Worm (Caenorhabditis elegans) whole organism, L4 larva: Measurements from ENCODE around the gene szy-20.

Experiments
- F37D6.2 ChIP-seq: sonication (generic microtip); optimal IDR thresholded peaks from 2 replicates; lab custom pipeline; 2016; ENCODE audit warnings: mild to moderate bottlenecking, missing genetic modification characterization, missing compliant biosample characterization
- F44E2.7 ChIP-seq: fragments of 200-800 bp; sonication (Bioruptor generic); IDR thresholded peaks from 2 replicates; pipeline ENCODE4 v2.1.2; 2022; ENCODE audit warnings: missing genetic modification characterization, missing compliant biosample characterization
- F49E8.2 ChIP-seq: sonication (generic microtip); optimal IDR thresholded peaks from 2 replicates; lab custom pipeline; 2016; ENCODE audit warnings: missing compliant biosample characterization, mild to moderate bottlenecking, missing genetic modification characterization, borderline replicate concordance
- R02D3.7 ChIP-seq: fragments of 150-350 bp; sonication (generic microtip); optimal IDR thresholded peaks from 3 replicates; lab custom pipeline; 2014; ENCODE audit warnings: missing biosample characterization, missing genetic modification characterization
- Y5F2A.4 ChIP-seq: fragments of 200-800 bp; sonication (Bioruptor generic); optimal IDR thresholded peaks from 2 replicates; lab custom pipeline; 2018; ENCODE audit warnings: mild to moderate bottlenecking, missing genetic modification characterization, missing compliant biosample characterization
- ZK337.2 ChIP-seq: fragments of 200-800 bp; sonication (Bioruptor generic); IDR thresholded peaks from 2 replicates; pipeline ENCODE4 v1.3.6; 2022; ENCODE audit warnings: missing genetic modification reagents, missing genetic modification characterization, missing compliant biosample characterization
- attf-4 ChIP-seq: sonication (generic microtip); optimal IDR thresholded peaks from 3 replicates; lab custom pipeline; 2017; ENCODE audit warnings: missing biosample characterization, missing genetic modification characterization
- ceh-28 ChIP-seq: fragments of 150-350 bp; optimal IDR thresholded peaks from 2 replicates; lab custom pipeline; 2014; ENCODE audit warnings: missing biosample characterization, missing genetic modification reagents, missing genetic modification characterization
- ceh-32 ChIP-seq: sonication (generic microtip); optimal IDR thresholded peaks from 2 replicates; lab custom pipeline; 2016; ENCODE audit warnings: mild to moderate bottlenecking, missing genetic modification characterization, missing compliant biosample characterization; ENCODE audit not compliant: poor library complexity
- ceh-62 ChIP-seq: sonication (generic microtip); optimal IDR thresholded peaks from 2 replicates; lab custom pipeline; 2017; ENCODE audit warnings: missing biosample characterization, missing genetic modification characterization
- cey-2 ChIP-seq: sonication (generic microtip); optimal IDR thresholded peaks from 3 replicates; lab custom pipeline; 2017; ENCODE audit warnings: missing genetic modification characterization, mild to moderate bottlenecking, missing compliant biosample characterization, antibody characterized with exemption, borderline replicate concordance; ENCODE audit not compliant: insufficient read depth
- ctbp-1 ChIP-seq: fragments of 200-800 bp; sonication (Bioruptor generic); IDR thresholded peaks from 2 replicates; pipeline ENCODE4 v1.3.6; 2022; ENCODE audit warnings: missing genetic modification reagents, missing genetic modification characterization, missing compliant biosample characterization
- dmd-6 ChIP-seq: fragments of 200-800 bp; sonication (Bioruptor generic); IDR thresholded peaks from 2 replicates; pipeline ENCODE4 v1.3.6; 2022; ENCODE audit warnings: missing genetic modification reagents, missing genetic modification characterization, missing compliant biosample characterization
- dmd-9 ChIP-seq: fragments of 200-800 bp; sonication (Bioruptor generic); IDR thresholded peaks from 2 replicates; pipeline ENCODE4 v1.3.6; 2022; ENCODE audit warnings: missing genetic modification reagents, missing genetic modification characterization, missing compliant biosample characterization
- duxl-1 ChIP-seq: sonication (generic microtip); optimal IDR thresholded peaks from 2 replicates; lab custom pipeline; 2016; ENCODE audit warnings: mild to moderate bottlenecking, missing genetic modification characterization, moderate library complexity, missing compliant biosample characterization; ENCODE audit not compliant: poor library complexity
- egl-43 ChIP-seq: fragments of 200-800 bp; sonication (Bioruptor generic); IDR thresholded peaks from 2 replicates; pipeline ENCODE4 v1.3.6; 2022; ENCODE audit warnings: missing genetic modification reagents, missing genetic modification characterization, missing compliant biosample characterization
- hlh-11 ChIP-seq: fragments of 200-800 bp; sonication (Bioruptor generic); optimal IDR thresholded peaks from 2 replicates; lab custom pipeline; 2018; ENCODE audit warnings: mild to moderate bottlenecking, missing genetic modification characterization, missing compliant biosample characterization
- hmg-1.1 ChIP-seq: fragments of 200-800 bp; sonication (Bioruptor generic); IDR thresholded peaks from 2 replicates; pipeline ENCODE4 v1.3.6; 2022; ENCODE audit warnings: missing genetic modification reagents, missing genetic modification characterization, missing compliant biosample characterization
- lin-1 ChIP-seq: fragments of 200-800 bp; sonication (Bioruptor generic); IDR thresholded peaks from 2 replicates; pipeline ENCODE4 v1.3.6; 2022; ENCODE audit warnings: missing genetic modification reagents, missing genetic modification characterization, missing compliant biosample characterization
- lin-38 ChIP-seq: fragments of 200-800 bp; sonication (Bioruptor generic); IDR thresholded peaks from 2 replicates; pipeline ENCODE4 v1.3.6; 2022; ENCODE audit warnings: missing genetic modification reagents, missing genetic modification characterization, missing compliant biosample characterization
- lin-39 ChIP-seq: fragments of 150-350 bp; optimal IDR thresholded peaks from 2 replicates; lab custom pipeline; 2014; ENCODE audit warnings: missing biosample characterization, missing genetic modification reagents, missing genetic modification characterization
- lir-3 ChIP-seq: sonication (generic microtip); optimal IDR thresholded peaks from 2 replicates; lab custom pipeline; 2016; ENCODE audit warnings: mild to moderate bottlenecking, missing genetic modification characterization, missing compliant biosample characterization
- lsy-2 ChIP-seq, 2 experiments: fragments of 150-350 bp in 1 of 2; sonication (generic microtip) in 1 of 2; optimal IDR thresholded peaks; 2 replicates each; lab custom pipeline; 2014 to 2017; ENCODE audit warnings: missing biosample characterization in 2 of 2, missing genetic modification characterization in 2 of 2
- madf-9 ChIP-seq: fragments of 200-800 bp; sonication (Bioruptor generic); conservative IDR thresholded peaks from 2 replicates; pipeline ENCODE4 v1.3.6; 2022; ENCODE audit warnings: missing genetic modification reagents, missing genetic modification characterization, missing compliant biosample characterization
- mdl-1 ChIP-seq, 2 experiments: fragments of 150-350 bp in 1 of 2; sonication (generic microtip) in 1 of 2; optimal IDR thresholded peaks; 2 replicates each; lab custom pipeline; 2014 to 2017; ENCODE audit warnings: missing biosample characterization in 2 of 2, missing genetic modification characterization in 2 of 2
- mdt-29 ChIP-seq: fragments of 200-800 bp; sonication (Bioruptor generic); IDR thresholded peaks from 2 replicates; pipeline ENCODE4 v1.3.6; 2022; ENCODE audit warnings: missing genetic modification reagents, missing genetic modification characterization, missing compliant biosample characterization
- mep-1 ChIP-seq: fragments of 150-350 bp; sonication (generic microtip); optimal IDR thresholded peaks from 3 replicates; lab custom pipeline; 2014; ENCODE audit warnings: missing biosample characterization, missing genetic modification characterization
- mes-2 ChIP-seq: sonication (generic microtip); optimal IDR thresholded peaks from 2 replicates; lab custom pipeline; 2016; ENCODE audit warnings: missing genotype, mild to moderate bottlenecking, missing genetic modification characterization, missing compliant biosample characterization; ENCODE audit not compliant: poor library complexity, severe bottlenecking
- mxl-2 ChIP-seq: fragments of 200-800 bp; sonication (Bioruptor generic); conservative IDR thresholded peaks from 2 replicates; pipeline ENCODE4 v1.3.6; 2022; ENCODE audit warnings: missing genetic modification reagents, missing genetic modification characterization, missing compliant biosample characterization
- mxl-3 ChIP-seq: fragments of 200-800 bp; sonication (Bioruptor generic); optimal IDR thresholded peaks from 2 replicates; lab custom pipeline; 2018; ENCODE audit warnings: mild to moderate bottlenecking, missing genetic modification characterization, missing compliant biosample characterization
- nhr-11 ChIP-seq: fragments of 150-350 bp; optimal IDR thresholded peaks from 2 replicates; lab custom pipeline; 2014; ENCODE audit warnings: missing biosample characterization, missing genetic modification characterization
- nhr-111 ChIP-seq: fragments of 200-800 bp; sonication (Bioruptor generic); optimal IDR thresholded peaks from 2 replicates; lab custom pipeline; 2018; ENCODE audit warnings: mild to moderate bottlenecking, missing genetic modification characterization, missing compliant biosample characterization
- nhr-237 ChIP-seq: sonication (generic microtip); optimal IDR thresholded peaks from 2 replicates; lab custom pipeline; 2017; ENCODE audit warnings: missing biosample characterization, missing genetic modification characterization
- nhr-41 ChIP-seq: fragments of 200-800 bp; sonication (Bioruptor generic); IDR thresholded peaks from 2 replicates; pipeline ENCODE4 v1.3.6; 2022; ENCODE audit warnings: missing genetic modification reagents, missing genetic modification characterization, missing compliant biosample characterization
- nhr-42 ChIP-seq: fragments of 200-800 bp; sonication (Bioruptor generic); IDR thresholded peaks from 2 replicates; pipeline ENCODE4 v1.3.6; 2022; ENCODE audit warnings: missing genetic modification characterization, missing compliant biosample characterization
- nhr-48 ChIP-seq: sonication (generic microtip); optimal IDR thresholded peaks from 2 replicates; lab custom pipeline; 2016; ENCODE audit warnings: mild to moderate bottlenecking, missing genetic modification characterization, missing compliant biosample characterization
- nhr-6 ChIP-seq: fragments of 150-350 bp; optimal IDR thresholded peaks from 2 replicates; lab custom pipeline; 2014; ENCODE audit warnings: missing biosample characterization, missing genetic modification characterization
- pha-4 ChIP-seq, 2 experiments: fragments of 150-350 bp in 1 of 2; fragments of 200-800 bp in 1 of 2; sonication (Bioruptor generic) in 1 of 2; IDR thresholded peaks in 1 of 2; optimal IDR thresholded peaks in 1 of 2; 2 replicates each; pipeline versions ENCODE4 v1.3.6 to Lab custom; 2014 to 2022; ENCODE audit warnings: missing genetic modification characterization in 2 of 2, missing genetic modification reagents in 2 of 2, missing biosample characterization in 1 of 2, missing compliant biosample characterization in 1 of 2
- php-3 ChIP-seq: fragments of 200-800 bp; sonication (Bioruptor generic); IDR thresholded peaks from 2 replicates; pipeline ENCODE4 v1.3.6; 2022; ENCODE audit warnings: missing genetic modification reagents, missing genetic modification characterization, missing compliant biosample characterization
- rbr-2 ChIP-seq: sonication (generic microtip); optimal IDR thresholded peaks from 2 replicates; lab custom pipeline; 2016; ENCODE audit warnings: missing genotype, missing genetic modification characterization, missing compliant biosample characterization
- saeg-2 ChIP-seq: fragments of 200-800 bp; sonication (Bioruptor generic); IDR thresholded peaks from 2 replicates; pipeline ENCODE4 v1.3.6; 2022; ENCODE audit warnings: missing genetic modification reagents, missing genetic modification characterization, missing compliant biosample characterization
- set-16 ChIP-seq: fragments of 200-800 bp; sonication (Bioruptor generic); IDR thresholded peaks from 2 replicates; pipeline ENCODE4 v1.3.6; 2022; ENCODE audit warnings: missing genetic modification reagents, missing genetic modification characterization, missing compliant biosample characterization
- snpc-1.2 ChIP-seq: fragments of 200-800 bp; sonication (Bioruptor generic); IDR thresholded peaks from 2 replicates; pipeline ENCODE4 v1.3.6; 2022; ENCODE audit warnings: missing genetic modification reagents, missing genetic modification characterization, missing compliant biosample characterization
- tra-1 ChIP-seq: fragments of 200-800 bp; sonication (Bioruptor generic); IDR thresholded peaks from 2 replicates; pipeline ENCODE4 v1.3.6; 2022; ENCODE audit warnings: missing genetic modification reagents, missing genetic modification characterization, missing compliant biosample characterization
- zag-1 ChIP-seq: fragments of 150-350 bp; optimal IDR thresholded peaks from 2 replicates; lab custom pipeline; 2014; ENCODE audit warnings: missing biosample characterization, missing genetic modification characterization
- ztf-11 ChIP-seq: fragments of 150-350 bp; optimal IDR thresholded peaks from 2 replicates; lab custom pipeline; 2014; ENCODE audit warnings: missing biosample characterization, missing genetic modification characterization

Gene szy-20

ce11 chrII:8929771-8930170 lies 39.4 kb downstream of the szy-20 start, which contains the start of gene mrpl-50 (continued):
- TF ChIP-seq nhr-6 (tag; lab: Kevin White, UChicago) (no peak), ceh-32 (no peak), dmd-9 (GFP tag; lab: Robert Waterston, UW) (no peak), mxl-2 (GFP tag; lab: Robert Waterston, UW) (no peak), lin-38 (GFP tag; lab: Robert Waterston, UW) (peak; percentile 56), tra-1 (GFP tag; lab: Robert Waterston, UW) (no peak), F37D6.2 (no peak), saeg-2 (GFP tag; lab: Robert Waterston, UW) (no peak), R02D3.7 (no peak), nhr-111 (GFP tag; lab: Kevin White, UChicago) (no peak), dmd-6 (GFP tag; lab: Robert Waterston, UW) (no peak), ctbp-1 (GFP tag; lab: Robert Waterston, UW) (no peak), snpc-1.2 (peak; percentile 31; the same call in 1 of the 2 replicates), ceh-62 (tag; lab: Kevin White, UChicago) (no peak), F44E2.7 (GFP tag; lab: Robert Waterston, UW) (no peak), cey-2 (tag; lab: Kevin White, UChicago) (no peak), nhr-237 (no peak), madf-9 (GFP tag; lab: Robert Waterston, UW) (no peak), lir-3 (tag; lab: Kevin White, UChicago) (no peak), hmg-1.1 (GFP tag; lab: Robert Waterston, UW) (no peak), lsy-2 (tag; optimal IDR thresholded peaks at IDR 0.05; lab: Kevin White, UChicago) (no peak), lin-1 (GFP tag; lab: Robert Waterston, UW) (no peak), nhr-48 (no peak), egl-43 (0 out of 2 replicates have a peak, but pooled peaks have one; percentile 61), mdt-29 (GFP tag; lab: Robert Waterston, UW) (no peak), ZK337.2 (GFP tag; lab: Robert Waterston, UW) (no peak), F49E8.2 (tag; lab: Kevin White, UChicago) (peak; percentile 13), attf-4 (tag; lab: Kevin White, UChicago) (no peak), mdl-1 (tag; optimal IDR thresholded peaks at IDR 0.05; lab: Kevin White, UChicago) (no peak), nhr-41 (GFP tag; lab: Robert Waterston, UW) (no peak), nhr-42 (GFP tag; lab: Robert Waterston, UW) (no peak), zag-1 (no peak), set-16 (GFP tag; lab: Robert Waterston, UW) (peak; percentile 13; the same call in 1 of the 2 replicates), rbr-2 (no peak), php-3 (GFP tag; lab: Robert Waterston, UW) (no peak), nhr-11 (tag; lab: Kevin White, UChicago) (no peak), duxl-1 (tag; lab: Kevin White, UChicago) (no peak), mep-1 (tag; lab: Kevin White, UChicago) (no peak), hlh-11 (no peak), mes-2 (tag; lab: Kevin White, UChicago) (no peak), ztf-11 (tag; lab: Kevin White, UChicago) (no peak), mxl-3 (no peak), Y5F2A.4 (GFP tag; lab: Kevin White, UChicago) (peak; percentile 17), pha-4 (GFP tag; IDR thresholded peaks at IDR 0.05; lab: Robert Waterston, UW) (0 out of 2 replicates have a peak, but pooled peaks have one; percentile 31), pha-4 (tag; optimal IDR thresholded peaks at IDR 0.05; lab: Kevin White, UChicago) (no peak), ceh-28 (tag; lab: Kevin White, UChicago) (no peak), lin-39 (tag; lab: Kevin White, UChicago) (no peak)
